Worm (Caenorhabditis elegans) whole organism, late embryonic: ENCODE measurements around the gene C15H9.9.

ENCODE experiments used
- C08G9.2 ChIP-seq: sonication (generic microtip); optimal IDR thresholded peaks from 2 replicates; lab custom pipeline; 2016; ENCODE audit warnings: mild to moderate bottlenecking, missing genetic modification characterization, moderate library complexity, missing compliant biosample characterization
- C38D4.7 ChIP-seq: fragments of 200-800 bp; sonication (Bioruptor generic); optimal IDR thresholded peaks from 2 replicates; lab custom pipeline; 2018; ENCODE audit warnings: mild to moderate bottlenecking, missing genetic modification characterization, moderate library complexity, missing compliant biosample characterization
- F13H6.1 ChIP-seq: sonication (generic microtip); optimal IDR thresholded peaks from 2 replicates; lab custom pipeline; 2016; ENCODE audit warnings: missing genetic modification characterization, missing compliant biosample characterization
- K09A11.1 ChIP-seq: sonication (generic microtip); optimal IDR thresholded peaks from 2 replicates; lab custom pipeline; 2017; ENCODE audit warnings: antibody characterized with exemption, mild to moderate bottlenecking, missing genetic modification characterization, missing compliant biosample characterization; ENCODE audit not compliant: insufficient read depth
- T23F11.4 ChIP-seq: fragments of 200-800 bp; sonication (Bioruptor generic); optimal IDR thresholded peaks from 2 replicates; lab custom pipeline; 2018; ENCODE audit warnings: mild to moderate bottlenecking, missing genetic modification characterization, missing compliant biosample characterization
- ama-1 ChIP-seq: fragments of 150-350 bp; optimal IDR thresholded peaks from 2 replicates; lab custom pipeline; 2014
- ceh-19 ChIP-seq: fragments of 200-800 bp; sonication (Bioruptor generic); optimal IDR thresholded peaks from 2 replicates; lab custom pipeline; 2018; ENCODE audit warnings: mild to moderate bottlenecking, missing genetic modification characterization, missing compliant biosample characterization
- ceh-22 ChIP-seq: sonication (generic microtip); optimal IDR thresholded peaks from 2 replicates; lab custom pipeline; 2017; ENCODE audit warnings: missing biosample characterization, missing genetic modification characterization
- ceh-24 ChIP-seq: sonication (generic microtip); optimal IDR thresholded peaks from 2 replicates; lab custom pipeline; 2016; ENCODE audit warnings: mild to moderate bottlenecking, missing genetic modification characterization, missing compliant biosample characterization
- ceh-30 ChIP-seq: fragments of 150-350 bp; optimal IDR thresholded peaks from 2 replicates; lab custom pipeline; 2014; ENCODE audit warnings: missing biosample characterization, missing genetic modification characterization
- ceh-31 ChIP-seq: sonication (generic microtip); optimal IDR thresholded peaks from 2 replicates; lab custom pipeline; 2016; ENCODE audit warnings: missing genetic modification characterization, missing compliant biosample characterization
- ceh-34 ChIP-seq: sonication (generic microtip); optimal IDR thresholded peaks from 2 replicates; lab custom pipeline; 2016; ENCODE audit warnings: mild to moderate bottlenecking, missing genetic modification characterization, missing compliant biosample characterization
- ceh-6 ChIP-seq: fragments of 200-800 bp; sonication (Bioruptor generic); optimal IDR thresholded peaks from 2 replicates; lab custom pipeline; 2018; ENCODE audit warnings: mild to moderate bottlenecking, missing genetic modification characterization, missing compliant biosample characterization
- ceh-9 ChIP-seq: sonication (generic microtip); optimal IDR thresholded peaks from 2 replicates; lab custom pipeline; 2016; ENCODE audit warnings: mild to moderate bottlenecking, missing genetic modification characterization, inconsistent platforms, missing compliant biosample characterization
- elt-2 ChIP-seq: sonication (generic microtip); optimal IDR thresholded peaks from 2 replicates; lab custom pipeline; 2016; ENCODE audit warnings: missing genetic modification reagents, missing genetic modification characterization, missing compliant biosample characterization
- ets-4 ChIP-seq: sonication (generic microtip); optimal IDR thresholded peaks from 2 replicates; lab custom pipeline; 2016; ENCODE audit warnings: missing genetic modification characterization, missing compliant biosample characterization
- fax-1 ChIP-seq: sonication (generic microtip); optimal IDR thresholded peaks from 2 replicates; lab custom pipeline; 2016; ENCODE audit warnings: missing genotype, missing genetic modification characterization, missing compliant biosample characterization
- fkh-10 ChIP-seq: fragments of 150-350 bp; optimal IDR thresholded peaks from 2 replicates; lab custom pipeline; 2014; ENCODE audit warnings: missing biosample characterization, missing genetic modification reagents, missing genetic modification characterization
- fkh-6 ChIP-seq: sonication (generic microtip); optimal IDR thresholded peaks from 2 replicates; lab custom pipeline; 2016; ENCODE audit warnings: missing genetic modification characterization, missing compliant biosample characterization
- gmeb-2 ChIP-seq: sonication (generic microtip); optimal IDR thresholded peaks from 2 replicates; lab custom pipeline; 2016; ENCODE audit warnings: missing genetic modification characterization, inconsistent platforms, missing compliant biosample characterization
- hlh-6 ChIP-seq: sonication (generic microtip); optimal IDR thresholded peaks from 2 replicates; lab custom pipeline; 2016; ENCODE audit warnings: missing genotype, missing genetic modification characterization, missing compliant biosample characterization
- hlh-8 ChIP-seq: sonication (generic microtip); optimal IDR thresholded peaks from 2 replicates; lab custom pipeline; 2016; ENCODE audit warnings: missing genotype, missing genetic modification characterization, missing compliant biosample characterization
- lim-6 ChIP-seq: sonication (generic microtip); optimal IDR thresholded peaks from 2 replicates; lab custom pipeline; 2016; ENCODE audit warnings: missing genetic modification characterization, missing compliant biosample characterization
- lin-11 ChIP-seq: fragments of 200-800 bp; sonication (Bioruptor generic); optimal IDR thresholded peaks from 2 replicates; lab custom pipeline; 2018; ENCODE audit warnings: mild to moderate bottlenecking, missing genetic modification characterization, missing compliant biosample characterization
- madf-2 ChIP-seq: sonication (generic microtip); optimal IDR thresholded peaks from 2 replicates; lab custom pipeline; 2017; ENCODE audit warnings: missing genetic modification characterization, missing compliant biosample characterization
- nfya-1 ChIP-seq: sonication (generic microtip); optimal IDR thresholded peaks from 2 replicates; lab custom pipeline; 2017; ENCODE audit warnings: missing genetic modification characterization, mild to moderate bottlenecking, missing compliant biosample characterization, antibody characterized with exemption, moderate library complexity
- nhr-11 ChIP-seq: fragments of 150-350 bp; optimal IDR thresholded peaks from 2 replicates; lab custom pipeline; 2014; ENCODE audit warnings: missing biosample characterization, missing genetic modification characterization
- nhr-232 ChIP-seq: sonication (generic microtip); optimal IDR thresholded peaks from 2 replicates; lab custom pipeline; 2016; ENCODE audit warnings: missing genetic modification characterization, missing compliant biosample characterization
- npax-4 ChIP-seq: sonication (generic microtip); optimal IDR thresholded peaks from 2 replicates; lab custom pipeline; 2016; ENCODE audit warnings: missing genetic modification characterization, missing compliant biosample characterization
- odd-2 ChIP-seq: sonication (generic microtip); optimal IDR thresholded peaks from 2 replicates; lab custom pipeline; 2017; ENCODE audit warnings: antibody characterized with exemption, mild to moderate bottlenecking, missing genetic modification characterization, missing compliant biosample characterization
- pha-4 ChIP-seq: fragments of 150-350 bp; optimal IDR thresholded peaks from 2 replicates; lab custom pipeline; 2018; ENCODE audit warnings: missing biosample characterization, missing genetic modification reagents, missing genetic modification characterization
- pqm-1 ChIP-seq: sonication (generic microtip); optimal IDR thresholded peaks from 2 replicates; lab custom pipeline; 2016; ENCODE audit warnings: missing genetic modification characterization, missing compliant biosample characterization
- pros-1 ChIP-seq: fragments of 150-350 bp; optimal IDR thresholded peaks from 2 replicates; lab custom pipeline; 2014; ENCODE audit warnings: missing biosample characterization, missing genetic modification reagents, missing genetic modification characterization
- ref-2 ChIP-seq: sonication (generic microtip); optimal IDR thresholded peaks from 2 replicates; lab custom pipeline; 2016; ENCODE audit warnings: missing genetic modification characterization, missing compliant biosample characterization
- rnt-1 ChIP-seq: sonication (generic microtip); optimal IDR thresholded peaks from 2 replicates; lab custom pipeline; 2016; ENCODE audit warnings: missing genetic modification characterization, missing compliant biosample characterization
- sdc-2 ChIP-seq: sonication (generic microtip); optimal IDR thresholded peaks from 2 replicates; lab custom pipeline; 2016; ENCODE audit warnings: missing genotype, missing genetic modification characterization, missing compliant biosample characterization
- syd-9 ChIP-seq: sonication (generic microtip); optimal IDR thresholded peaks from 2 replicates; lab custom pipeline; 2016; ENCODE audit warnings: mild to moderate bottlenecking, missing genetic modification characterization, moderate library complexity, missing compliant biosample characterization
- tbx-7 ChIP-seq: sonication (generic microtip); optimal IDR thresholded peaks from 2 replicates; lab custom pipeline; 2016; ENCODE audit warnings: missing genotype, missing genetic modification characterization, missing compliant biosample characterization
- ttx-3 ChIP-seq: sonication (generic microtip); optimal IDR thresholded peaks from 2 replicates; lab custom pipeline; 2016; ENCODE audit warnings: missing genetic modification reagents, missing genetic modification characterization, missing compliant biosample characterization
- unc-42 ChIP-seq: sonication (generic microtip); optimal IDR thresholded peaks from 2 replicates; lab custom pipeline; 2016; ENCODE audit warnings: missing genotype, missing genetic modification characterization, missing compliant biosample characterization
- unc-55 ChIP-seq: sonication (generic microtip); optimal IDR thresholded peaks from 2 replicates; lab custom pipeline; 2017; ENCODE audit warnings: missing biosample characterization, missing genetic modification reagents, missing genetic modification characterization
- unc-86 ChIP-seq: sonication (generic microtip); optimal IDR thresholded peaks from 2 replicates; lab custom pipeline; 2016; ENCODE audit warnings: missing genetic modification characterization, missing compliant biosample characterization
- zip-5 ChIP-seq: sonication (generic microtip); optimal IDR thresholded peaks from 2 replicates; lab custom pipeline; 2016; ENCODE audit warnings: missing genetic modification characterization, missing compliant biosample characterization
- ztf-16 ChIP-seq: sonication (generic microtip); optimal IDR thresholded peaks from 2 replicates; lab custom pipeline; 2017; ENCODE audit warnings: missing genetic modification characterization, missing compliant biosample characterization

The C15H9.9 gene

ce11 chrX:6160427-6160826, 32.4 kb upstream of the C15H9.9 start, which contains the start of gene odd-2:
odd-2 (minus strand) TSS chrX:6160527.
- no peak for TF ChIP-seq madf-2 (tag; lab: Kevin White, UChicago)
- TF ChIP-seq tbx-7 (tag; lab: Kevin White, UChicago), result no peak
- no peak for TF ChIP-seq pros-1 (tag; lab: Kevin White, UChicago)
- no peak for TF ChIP-seq lim-6
- no peak for TF ChIP-seq fkh-10 (GFP tag; lab: Kevin White, UChicago)
- TF ChIP-seq pqm-1, result no peak
- no peak for TF ChIP-seq unc-55 (GFP tag; lab: Kevin White, UChicago)
- no peak for TF ChIP-seq K09A11.1
- TF ChIP-seq rnt-1 (tag; lab: Kevin White, UChicago), result no peak
- no peak for TF ChIP-seq nhr-11
- TF ChIP-seq npax-4 (tag; lab: Kevin White, UChicago), result no peak
- TF ChIP-seq ama-1 (lab: Kevin White, UChicago), result no peak
- no peak for TF ChIP-seq fkh-6 (tag; lab: Kevin White, UChicago)
- no peak for TF ChIP-seq F13H6.1 (tag; lab: Kevin White, UChicago)
- TF ChIP-seq ceh-6 (GFP tag; lab: Kevin White, UChicago), result no peak
- no peak for TF ChIP-seq ztf-16 (tag; lab: Kevin White, UChicago)
- TF ChIP-seq ceh-9 (tag; lab: Kevin White, UChicago), result no peak
- no peak for TF ChIP-seq unc-42 (tag; lab: Kevin White, UChicago)
- TF ChIP-seq ceh-31 (tag; lab: Kevin White, UChicago), result no peak
- TF ChIP-seq, all 69 proteins: peak for 0

ce11 chrX:6159562-6159961, 31.5 kb upstream of the C15H9.9 start:
- TF ChIP-seq hlh-6 (tag; lab: Kevin White, UChicago), result no peak
- TF ChIP-seq K09A11.1, result no peak
- TF ChIP-seq C08G9.2 (tag; lab: Kevin White, UChicago), result no peak
- no peak for TF ChIP-seq ttx-3 (tag; lab: Kevin White, UChicago)
- TF ChIP-seq unc-42 (tag; lab: Kevin White, UChicago), result no peak
- TF ChIP-seq odd-2 (tag; lab: Kevin White, UChicago), result no peak
- TF ChIP-seq F13H6.1 (tag; lab: Kevin White, UChicago), result no peak
- no peak for TF ChIP-seq gmeb-2 (tag; lab: Kevin White, UChicago)
- TF ChIP-seq pha-4 (tag; lab: Kevin White, UChicago), result no peak
- TF ChIP-seq ceh-22 (tag; lab: Kevin White, UChicago), result no peak
- TF ChIP-seq zip-5 (tag; lab: Kevin White, UChicago), result no peak
- no peak for TF ChIP-seq unc-86 (tag; lab: Kevin White, UChicago)

- TF ChIP-seq lin-11 (tag; lab: Kevin White, UChicago), result no peak
- TF ChIP-seq elt-2, result peak; percentile 50
- no peak for TF ChIP-seq ceh-6 (GFP tag; lab: Kevin White, UChicago)
- no peak for TF ChIP-seq fax-1 (tag; lab: Kevin White, UChicago)
- TF ChIP-seq syd-9 (tag; lab: Kevin White, UChicago), result no peak
- TF ChIP-seq C38D4.7 (GFP tag; lab: Kevin White, UChicago), result no peak
- TF ChIP-seq npax-4 (tag; lab: Kevin White, UChicago), result no peak
- no peak for TF ChIP-seq ceh-34 (tag; lab: Kevin White, UChicago)
These were observed 29.4 kb upstream of the C15H9.9 start for ce11 chrX:6157411-6157916.

- TF ChIP-seq rnt-1 (tag; lab: Kevin White, UChicago) (no peak), unc-42 (tag; lab: Kevin White, UChicago) (peak; percentile 83)
- TF ChIP-seq, all 69 proteins: peak for 1
These were observed 27.4 kb upstream of the C15H9.9 start for ce11 chrX:6155436-6155835.

- no peak for TF ChIP-seq K09A11.1
- TF ChIP-seq ceh-31 (tag; lab: Kevin White, UChicago), result peak; percentile 58
- TF ChIP-seq ref-2 (tag; lab: Kevin White, UChicago), result peak; percentile 43
- peak; percentile 21 for TF ChIP-seq C38D4.7 (GFP tag; lab: Kevin White, UChicago)
- TF ChIP-seq ceh-19 (GFP tag; lab: Kevin White, UChicago), result peak; percentile 30
- no peak for TF ChIP-seq lin-11 (tag; lab: Kevin White, UChicago)
- TF ChIP-seq ceh-24, result no peak
- peak; percentile 15 for TF ChIP-seq nfya-1 (tag; lab: Kevin White, UChicago)
- no peak for TF ChIP-seq ttx-3 (tag; lab: Kevin White, UChicago)
- TF ChIP-seq hlh-8 (tag; lab: Kevin White, UChicago), result peak; percentile 72
- TF ChIP-seq nhr-232 (tag; lab: Kevin White, UChicago), result no peak
- peak; percentile 62 for TF ChIP-seq hlh-6 (tag; lab: Kevin White, UChicago)
- no peak for TF ChIP-seq T23F11.4
- TF ChIP-seq sdc-2 (tag; lab: Kevin White, UChicago), result peak; percentile 4
- no peak for TF ChIP-seq ceh-30 (tag; lab: Kevin White, UChicago)
- TF ChIP-seq rnt-1 (tag; lab: Kevin White, UChicago), result peak; percentile 41
- TF ChIP-seq ets-4 (tag; lab: Kevin White, UChicago), result no peak
These were observed 23.0 kb upstream of the C15H9.9 start for ce11 chrX:6150949-6151519.
